Fruit fly (Drosophila melanogaster): ENCODE data around the gene sgl.
A peak's percentile ranks its signal among the peaks of the same experiment; 100 is the strongest.

sgl gene

DNA sequence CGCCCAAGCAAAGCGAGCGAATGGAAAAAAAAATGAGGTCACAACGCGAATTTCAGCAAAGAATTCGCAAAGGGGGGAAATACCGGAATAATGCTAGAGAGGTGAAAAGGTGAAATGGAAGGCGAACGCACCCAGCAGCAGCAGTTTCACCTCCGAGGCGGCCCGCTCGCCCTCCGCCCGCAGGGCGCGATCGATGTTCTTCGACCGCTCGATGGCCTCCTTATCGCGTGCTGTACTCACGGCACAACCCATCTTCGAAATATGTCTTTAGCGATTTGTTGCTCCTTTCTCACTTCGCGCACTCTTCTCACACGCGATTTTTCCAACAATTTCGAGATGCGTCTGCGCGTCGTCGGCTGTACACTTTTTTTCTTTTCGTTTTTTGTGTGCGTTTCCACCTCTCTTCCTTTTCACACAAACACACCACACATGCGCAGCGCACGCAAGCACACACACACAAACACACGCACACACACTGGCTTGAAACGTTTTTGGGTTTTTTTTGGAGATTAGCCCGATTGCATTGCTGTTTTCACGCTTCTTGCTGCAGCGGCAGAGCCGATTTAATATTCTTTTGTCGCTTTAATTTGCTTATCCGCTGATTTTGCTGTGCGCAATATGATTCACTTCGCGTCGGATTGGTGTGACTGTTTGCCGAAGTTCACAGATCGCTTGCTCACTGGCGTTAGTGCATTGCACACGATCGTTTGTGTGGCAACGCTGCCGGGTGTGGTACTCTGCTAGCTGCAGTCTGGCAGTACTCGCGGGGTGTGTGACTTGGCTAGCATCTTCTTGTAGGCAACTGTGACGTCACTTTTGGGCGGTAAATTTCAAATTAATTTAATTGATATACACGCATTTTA is 15.1 kb upstream of the sgl start, which contains the start of gene Galphai (continued):
- TF ChIP-seq CG9609 (GFP tag; optimal IDR thresholded peaks at IDR 0.05) = peak; percentile 21
- TF ChIP-seq CG2199 (GFP tag; IDR thresholded peaks at IDR 0.05) = 0 out of 3 replicates have a peak, but pooled peaks have one; percentile 20
- peak; percentile 16 for TF ChIP-seq Hsf (GFP tag; optimal IDR thresholded peaks at IDR 0.05)
- no peak for TF ChIP-seq CG13123 (GFP tag; optimal IDR thresholded peaks at IDR 0.05)
- peak; percentile 50 for TF ChIP-seq Scr (GFP tag; IDR thresholded peaks at IDR 0.05; ENCODE audit: partially characterized antibody)
- peak; percentile 99 for TF ChIP-seq Dp (GFP tag; optimal IDR thresholded peaks at IDR 0.05)
- peak; percentile 49; the same call in 1 of the 2 replicates for TF ChIP-seq Adf1 (GFP tag; IDR thresholded peaks at IDR 0.05)
- TF ChIP-seq NC2α (GFP tag; optimal IDR thresholded peaks at IDR 0.05) = no peak
- peak; percentile 30; the same call in 1 of the 2 replicates for TF ChIP-seq lmd (GFP tag; IDR thresholded peaks at IDR 0.05)
- no peak for TF ChIP-seq TFAM (GFP tag; optimal IDR thresholded peaks at IDR 0.05)
- no peak for TF ChIP-seq bigmax (GFP tag; optimal IDR thresholded peaks at IDR 0.05)
- peak; percentile 79 for TF ChIP-seq CG8478 (optimal IDR thresholded peaks at IDR 0.05)
- peak; percentile 70; the same call in 2 of the 4 replicates for TF ChIP-seq chinmo (GFP tag; IDR thresholded peaks at IDR 0.05; ENCODE audit: partially characterized antibody)
- TF ChIP-seq az2 (GFP tag; optimal IDR thresholded peaks at IDR 0.05) = no peak
- TF ChIP-seq dmrt99B (tag; optimal IDR thresholded peaks at IDR 0.05) = no peak
- no peak for TF ChIP-seq CG7963 (GFP tag; IDR thresholded peaks at IDR 0.05; ENCODE audit: partially characterized antibody)
- TF ChIP-seq gsb (GFP tag; IDR thresholded peaks at IDR 0.05) = no peak
- peak; percentile 53 for TF ChIP-seq Dref (GFP tag; IDR thresholded peaks at IDR 0.05)
- TF ChIP-seq z (GFP tag; IDR thresholded peaks at IDR 0.05) = no peak
- TF ChIP-seq Hand (GFP tag; optimal IDR thresholded peaks at IDR 0.05) = peak; percentile 12
- TF ChIP-seq CG3065 (GFP tag; optimal IDR thresholded peaks at IDR 0.05) = no peak
- no peak for TF ChIP-seq CG4404 (GFP tag; IDR thresholded peaks at IDR 0.05)
- no peak for TF ChIP-seq Fer1 (GFP tag; optimal IDR thresholded peaks at IDR 0.05)
- TF ChIP-seq p53 (GFP tag; optimal IDR thresholded peaks at IDR 0.05) = peak; percentile 74
- no peak for TF ChIP-seq CG15269 (tag; optimal IDR thresholded peaks at IDR 0.05)
- no peak for TF ChIP-seq onecut (GFP tag; IDR thresholded peaks at IDR 0.05)
- TF ChIP-seq Sox102F (GFP tag; optimal IDR thresholded peaks at IDR 0.05) = no peak
- peak; percentile 38 for TF ChIP-seq pb (GFP tag; optimal IDR thresholded peaks at IDR 0.05)
- peak; percentile 55 for TF ChIP-seq CHES-1-like (GFP tag; optimal IDR thresholded peaks at IDR 0.05)
- TF ChIP-seq salm (tag; optimal IDR thresholded peaks at IDR 0.05) = no peak
- TF ChIP-seq ro (GFP tag; IDR thresholded peaks at IDR 0.05) = no peak
- TF ChIP-seq Ptx1 (GFP tag; IDR thresholded peaks at IDR 0.05) = no peak
- peak; percentile 72 for TF ChIP-seq Jarid2 (GFP tag; optimal IDR thresholded peaks at IDR 0.05)
- peak; percentile 7 for TF ChIP-seq CG30403 (GFP tag; optimal IDR thresholded peaks at IDR 0.05)
- TF ChIP-seq CG18476 (GFP tag; optimal IDR thresholded peaks at IDR 0.05) = no peak
- no peak for TF ChIP-seq sisA (GFP tag; IDR thresholded peaks at IDR 0.05)
- peak; percentile 58 for TF ChIP-seq dm (GFP tag; optimal IDR thresholded peaks at IDR 0.05)
- TF ChIP-seq nom (GFP tag; optimal IDR thresholded peaks at IDR 0.05) = peak; percentile 77
- no peak for TF ChIP-seq CG8388 (GFP tag; optimal IDR thresholded peaks at IDR 0.05)
- no peak for TF ChIP-seq br (optimal IDR thresholded peaks at IDR 0.05)
- peak; percentile 67 for TF ChIP-seq CG17829 (tag; optimal IDR thresholded peaks at IDR 0.05)
- TF ChIP-seq CG2202 (tag; optimal IDR thresholded peaks at IDR 0.05) = no peak
- no peak for TF ChIP-seq eve (GFP tag; optimal IDR thresholded peaks at IDR 0.05)
- no peak for TF ChIP-seq mld (GFP tag; IDR thresholded peaks at IDR 0.05; ENCODE audit: partially characterized antibody)
- TF ChIP-seq CG31365 (tag; optimal IDR thresholded peaks at IDR 0.05) = peak; percentile 58
- no peak for TF ChIP-seq fd3F (GFP tag; optimal IDR thresholded peaks at IDR 0.05)
- no peak for TF ChIP-seq CG8281 (tag; optimal IDR thresholded peaks at IDR 0.05)
- TF ChIP-seq CG3847 (GFP tag; IDR thresholded peaks at IDR 0.05) = peak; percentile 93
- TF ChIP-seq ash1 (GFP tag; optimal IDR thresholded peaks at IDR 0.05) = peak; percentile 24
- TF ChIP-seq CG2678 (tag; optimal IDR thresholded peaks at IDR 0.05) = no peak

All from whole organism, embryonic.